Fruit fly (Drosophila melanogaster) Kc167 (cell line): ENCODE data around the gene CG12278.

Experiments used
- Myc ChIP-seq: fragments of >200 bp; optimal IDR thresholded peaks from 2 replicates; lab custom pipeline; 2017; ENCODE audit warnings: missing external identifiers
- Sin3A ChIP-seq: fragments of >200 bp; optimal IDR thresholded peaks from 2 replicates; lab custom pipeline; 2018; ENCODE audit warnings: missing external identifiers
- h ChIP-seq: fragments of >200 bp; optimal IDR thresholded peaks from 3 replicates; lab custom pipeline; 2018; ENCODE audit warnings: missing external identifiers
- insv ChIP-seq: fragments of >200 bp; optimal IDR thresholded peaks from 3 replicates; lab custom pipeline; 2018; ENCODE audit warnings: missing external identifiers
- psq ChIP-seq: fragments of >200 bp; optimal IDR thresholded peaks from 2 replicates; lab custom pipeline; 2017; ENCODE audit warnings: missing external identifiers
- ttk ChIP-seq: sonication (Bioruptor generic); optimal IDR thresholded peaks from 2 replicates; lab custom pipeline; 2017; ENCODE audit warnings: missing external identifiers

The CG12278 gene

DNA sequence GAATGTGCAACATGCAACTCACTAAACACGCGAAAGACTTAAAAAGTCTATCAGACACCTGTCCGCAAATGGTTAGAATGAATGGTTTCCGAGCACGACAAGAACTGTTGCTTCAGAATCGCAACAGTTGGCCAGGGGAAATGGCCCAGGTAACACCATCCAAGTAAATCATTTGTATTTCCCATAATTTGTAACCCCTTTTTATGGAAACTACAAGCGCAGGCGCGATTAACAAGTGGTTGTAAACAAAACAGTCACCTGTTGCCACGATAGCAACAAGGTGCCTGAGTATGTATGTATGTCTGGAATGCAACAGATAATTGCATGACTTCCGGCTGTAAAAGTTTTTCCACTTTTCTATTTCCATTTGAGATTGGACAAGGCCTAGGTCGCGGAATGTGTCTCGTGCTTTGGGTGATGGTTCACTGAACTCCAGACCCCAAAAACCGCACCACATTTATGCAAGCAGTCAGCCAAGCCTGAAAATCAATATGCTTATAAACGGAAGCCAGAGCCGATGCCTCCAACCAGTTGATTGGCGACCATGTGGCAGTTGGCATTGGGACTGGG, at the start of gene CG12278:
Gene CG12278, plus strand, starts transcription at position 520 of the 570 bp plus-strand sequence.
- TF ChIP-seq h (lab: Kevin White, UChicago) (no peak), psq (lab: Kevin White, UChicago) (no peak), Sin3A (lab: Kevin White, UChicago) (no peak), insv (lab: Kevin White, UChicago) (no peak), ttk (no peak)

DNA sequence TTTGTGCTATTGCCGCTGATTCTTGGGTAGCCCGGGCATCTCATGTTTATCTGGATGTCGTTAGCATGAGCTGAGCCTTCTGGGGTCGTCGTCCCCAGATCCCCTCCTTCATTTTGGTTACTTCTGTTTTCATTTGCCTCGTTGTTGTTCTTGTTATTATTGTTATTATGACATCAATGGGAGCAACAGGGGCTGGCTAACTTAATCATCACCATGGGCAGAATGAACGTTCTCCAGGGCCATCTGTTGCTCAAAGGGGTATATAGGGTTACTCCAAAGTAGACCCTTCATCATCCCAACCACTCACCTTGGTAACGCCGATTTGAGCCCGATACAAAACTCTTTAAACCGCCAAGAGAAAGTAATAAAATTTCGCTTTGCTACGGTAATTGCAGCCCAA, 45.5 kb upstream of the CG12278 start:
- TF ChIP-seq insv (lab: Kevin White, UChicago) (no peak), Myc (lab: Kevin White, UChicago) (no peak), ttk (no peak), Sin3A (lab: Kevin White, UChicago) (no peak), psq (lab: Kevin White, UChicago) (no peak), h (lab: Kevin White, UChicago) (no peak)

DNA sequence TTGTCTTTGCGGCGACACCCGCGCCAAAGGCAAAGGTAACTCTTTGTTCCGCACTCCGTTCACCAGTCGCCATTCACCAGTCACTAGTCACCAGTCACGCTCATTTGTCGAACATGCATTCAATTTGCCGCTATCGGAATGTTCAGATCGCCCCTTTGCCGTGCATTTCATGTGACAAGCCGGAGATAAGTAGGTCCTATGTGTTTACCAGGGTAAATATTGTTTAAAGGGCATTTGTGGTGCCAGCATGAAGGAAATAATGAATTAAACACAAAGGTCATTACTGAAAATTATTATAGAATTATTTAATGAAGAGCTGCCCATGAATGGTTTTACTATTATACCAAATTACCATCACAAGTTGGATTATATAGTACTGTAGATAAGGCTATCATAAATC, 42.7 kb upstream of the CG12278 start:
- no peak for TF ChIP-seq psq (lab: Kevin White, UChicago)
- no peak for TF ChIP-seq Sin3A (lab: Kevin White, UChicago)
- no peak for TF ChIP-seq ttk
- TF ChIP-seq h (lab: Kevin White, UChicago), result no peak
- no peak for TF ChIP-seq Myc (lab: Kevin White, UChicago)
- TF ChIP-seq insv (lab: Kevin White, UChicago), result no peak

DNA sequence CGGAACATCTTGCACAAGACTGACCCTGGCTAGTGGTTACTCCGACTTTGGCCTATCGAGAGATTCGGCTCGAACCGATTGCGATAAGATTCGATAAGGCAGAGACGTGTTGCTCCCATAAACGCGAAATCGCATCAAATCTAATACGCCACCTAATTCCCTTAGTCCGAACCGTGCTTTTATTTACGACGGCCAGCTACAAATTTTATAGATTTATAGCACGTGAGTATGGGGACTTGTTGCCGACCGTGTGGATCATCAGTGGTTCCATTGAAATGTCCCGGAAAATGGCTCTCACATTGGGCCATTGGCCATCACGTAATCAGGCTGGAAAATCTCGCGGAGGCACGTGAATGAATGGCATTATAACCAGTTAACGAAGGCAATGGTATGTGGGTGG, 36.9 kb upstream of the CG12278 start, which contains the start of gene Alp5:
Gene Alp5, minus strand, starts transcription at position 24 of the 400 bp plus-strand sequence.
- TF ChIP-seq insv (lab: Kevin White, UChicago) (no peak), Myc (lab: Kevin White, UChicago) (no peak), psq (lab: Kevin White, UChicago) (no peak), h (lab: Kevin White, UChicago) (no peak), Sin3A (lab: Kevin White, UChicago) (no peak)

DNA sequence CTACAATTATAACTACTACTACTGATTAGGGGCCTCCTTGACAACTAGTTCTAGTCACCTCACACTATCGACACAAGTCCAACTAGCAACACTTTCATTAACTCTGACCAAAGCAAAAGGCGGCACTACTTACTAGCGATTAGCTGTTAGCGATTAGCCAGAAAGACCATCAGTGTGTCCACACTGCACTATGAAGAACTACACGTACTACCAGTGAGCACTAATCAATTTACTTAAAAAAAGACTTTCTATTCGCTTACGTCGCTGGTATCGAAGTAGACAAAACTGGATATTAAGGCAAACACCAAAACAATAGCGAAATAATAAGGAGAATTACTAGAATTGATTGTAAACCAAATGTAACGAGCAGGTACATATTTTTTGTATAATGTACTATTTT, 30.1 kb upstream of the CG12278 start:
- TF ChIP-seq Sin3A (lab: Kevin White, UChicago) (no peak), Myc (lab: Kevin White, UChicago) (no peak), psq (lab: Kevin White, UChicago) (no peak), ttk (no peak), h (lab: Kevin White, UChicago) (no peak), insv (lab: Kevin White, UChicago) (no peak)

DNA sequence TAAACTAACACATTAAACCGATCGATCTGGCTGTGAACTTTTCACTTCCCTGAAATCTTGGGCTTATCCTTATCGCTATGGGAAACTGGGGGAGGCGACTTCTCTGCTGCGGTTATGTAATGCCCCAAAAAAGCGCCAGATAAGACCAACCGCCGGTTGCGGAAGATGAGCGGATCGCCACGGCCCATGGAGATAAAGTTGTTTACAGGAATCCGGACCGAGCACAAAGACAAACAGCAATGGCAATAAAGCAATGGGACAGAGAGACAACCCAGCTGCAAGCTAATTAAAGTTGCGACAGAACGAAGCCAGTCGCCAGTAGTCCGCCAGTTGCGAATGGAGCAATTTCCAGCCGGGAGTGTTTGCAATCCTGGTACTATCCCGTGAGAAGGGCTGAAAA, 28.2 kb upstream of the CG12278 start, which contains the start of gene CG5697:
Gene CG5697, plus strand, starts transcription at position 314 of the 400 bp plus-strand sequence.
- TF ChIP-seq Sin3A (lab: Kevin White, UChicago) (no peak), ttk (no peak), insv (lab: Kevin White, UChicago) (no peak), psq (lab: Kevin White, UChicago) (no peak), Myc (lab: Kevin White, UChicago) (no peak), h (lab: Kevin White, UChicago) (no peak)

DNA sequence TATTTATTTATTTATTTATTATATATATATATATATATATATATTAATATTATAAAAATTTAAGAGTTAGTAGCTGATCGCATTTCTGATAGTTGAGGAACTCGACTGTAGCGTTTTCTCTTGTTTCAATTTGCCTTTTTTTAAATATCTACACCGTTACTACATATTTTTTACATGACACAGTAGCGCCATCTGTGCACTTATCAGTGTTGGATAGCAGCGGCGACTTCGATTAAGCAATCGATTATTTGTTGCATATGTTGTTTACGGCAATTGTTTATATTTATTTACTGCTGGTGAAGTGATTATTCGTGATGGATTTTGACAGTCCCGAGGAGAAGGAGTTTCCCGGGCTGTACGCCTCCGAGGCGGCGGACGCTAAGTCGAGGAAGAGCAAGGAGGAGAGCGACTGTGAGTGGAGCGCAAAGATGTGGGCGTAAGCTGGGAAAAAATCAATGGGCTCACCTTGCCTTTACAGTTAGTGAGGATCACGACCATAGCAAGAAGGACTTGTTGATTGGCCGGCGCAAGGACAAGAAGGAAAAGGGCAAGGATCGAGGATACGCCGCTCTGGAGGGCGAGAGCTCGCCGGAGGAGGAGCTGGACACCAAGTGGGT, 26.3 kb upstream of the CG12278 start, which contains the start of gene Rlip:
Gene Rlip, plus strand, starts transcription at position 221 of the 617 bp plus-strand sequence.
- TF ChIP-seq Myc (lab: Kevin White, UChicago) (no peak), insv (lab: Kevin White, UChicago) (no peak), ttk (no peak), h (lab: Kevin White, UChicago) (no peak), Sin3A (lab: Kevin White, UChicago) (no peak), psq (lab: Kevin White, UChicago) (no peak)

DNA sequence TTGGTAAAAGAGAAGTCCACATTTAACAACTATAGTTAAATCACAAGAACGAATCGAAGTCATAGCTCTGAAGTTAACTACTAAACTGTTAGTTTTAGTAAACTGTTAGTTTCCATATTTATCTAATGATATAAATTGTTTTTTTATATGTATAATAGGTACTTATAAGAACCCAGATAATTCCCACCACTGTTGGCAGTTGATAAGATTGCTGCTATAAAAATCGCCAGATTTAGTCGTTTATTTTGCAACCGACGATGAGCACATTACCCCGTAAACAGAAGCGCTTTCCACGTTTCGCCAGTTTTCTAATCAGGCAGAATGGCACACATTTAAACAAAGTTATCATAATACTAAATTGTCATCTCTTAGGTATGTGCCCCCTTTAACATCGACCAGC, 24.8 kb upstream of the CG12278 start:
- no peak for TF ChIP-seq ttk
- no peak for TF ChIP-seq h (lab: Kevin White, UChicago)
- TF ChIP-seq Myc (lab: Kevin White, UChicago), result no peak
- no peak for TF ChIP-seq psq (lab: Kevin White, UChicago)
- no peak for TF ChIP-seq Sin3A (lab: Kevin White, UChicago)
- TF ChIP-seq insv (lab: Kevin White, UChicago), result no peak

DNA sequence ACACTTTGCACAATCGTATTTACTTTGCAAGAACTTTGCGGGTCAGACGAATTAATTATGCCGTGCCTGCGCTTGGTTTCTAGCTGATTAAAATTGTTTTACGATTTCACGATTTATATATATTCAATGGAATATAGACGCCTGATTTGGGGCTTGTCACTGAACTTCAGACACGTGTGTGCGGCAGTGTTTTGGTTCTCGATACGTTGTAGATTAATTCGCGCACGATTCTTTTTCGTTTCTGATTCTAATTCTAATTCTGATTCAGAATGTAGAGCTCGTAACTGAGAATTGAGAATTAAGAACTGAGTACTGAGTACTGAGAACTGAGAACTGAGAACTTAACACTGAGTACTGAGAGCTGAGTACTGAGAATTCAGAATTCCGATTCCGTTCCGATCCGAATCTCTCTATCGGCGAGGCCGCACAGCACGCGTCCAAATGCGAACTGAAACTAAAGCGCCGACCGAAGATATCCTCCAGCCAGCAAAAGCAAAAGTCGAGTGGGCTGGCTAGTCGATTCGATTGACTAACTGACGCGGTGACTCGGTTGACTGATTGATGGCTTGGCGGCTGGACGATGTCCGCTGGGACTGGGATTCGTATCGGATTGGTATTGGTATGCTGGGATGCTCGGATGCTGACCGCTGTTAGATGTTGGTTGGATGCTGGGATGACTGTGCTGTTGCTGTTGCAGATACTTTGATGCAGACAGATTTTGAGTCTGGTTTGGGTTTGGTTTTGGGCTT, 20.9 kb upstream of the CG12278 start:
- TF ChIP-seq psq (lab: Kevin White, UChicago) (no peak), Sin3A (lab: Kevin White, UChicago) (no peak), ttk (no peak), h (lab: Kevin White, UChicago) (no peak), insv (lab: Kevin White, UChicago) (no peak), Myc (lab: Kevin White, UChicago) (no peak)

DNA sequence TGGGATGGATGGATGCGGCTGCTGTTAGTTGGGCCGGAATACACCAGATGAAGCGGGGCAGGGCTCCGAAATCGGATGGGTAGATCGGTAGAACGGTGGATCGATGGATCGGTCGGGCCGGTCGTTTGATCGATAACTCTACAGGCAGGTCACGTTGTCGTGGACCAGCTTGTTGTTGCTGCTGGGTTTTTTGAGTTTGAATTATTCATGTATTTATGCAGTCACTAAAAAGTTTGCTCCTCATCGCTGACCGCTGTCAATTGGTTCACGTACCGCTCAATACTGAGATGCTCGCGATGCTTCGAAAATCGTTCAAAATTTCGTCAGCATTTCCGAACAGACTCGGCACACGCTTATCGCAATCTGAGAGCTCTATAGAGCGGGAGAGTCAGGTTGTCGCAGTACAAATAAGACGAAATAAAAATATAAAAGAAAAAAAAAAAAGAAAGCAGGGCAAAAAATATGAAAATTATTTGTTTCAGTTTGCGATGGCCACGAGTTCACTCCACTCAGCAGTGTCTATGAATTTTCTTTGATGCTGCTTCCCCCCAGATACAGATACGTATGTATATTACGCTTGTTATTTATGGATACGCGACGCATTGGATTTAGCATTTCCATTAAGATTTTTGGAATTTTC, 19.8 kb upstream of the CG12278 start, which contains the start of gene peg:
Gene peg, minus strand, starts transcription at position 262 of the 640 bp plus-strand sequence.
- no peak for TF ChIP-seq psq (lab: Kevin White, UChicago)
- no peak for TF ChIP-seq ttk
- TF ChIP-seq insv (lab: Kevin White, UChicago), result no peak
- TF ChIP-seq Myc (lab: Kevin White, UChicago), result no peak
- no peak for TF ChIP-seq Sin3A (lab: Kevin White, UChicago)
- TF ChIP-seq h (lab: Kevin White, UChicago), result no peak

DNA sequence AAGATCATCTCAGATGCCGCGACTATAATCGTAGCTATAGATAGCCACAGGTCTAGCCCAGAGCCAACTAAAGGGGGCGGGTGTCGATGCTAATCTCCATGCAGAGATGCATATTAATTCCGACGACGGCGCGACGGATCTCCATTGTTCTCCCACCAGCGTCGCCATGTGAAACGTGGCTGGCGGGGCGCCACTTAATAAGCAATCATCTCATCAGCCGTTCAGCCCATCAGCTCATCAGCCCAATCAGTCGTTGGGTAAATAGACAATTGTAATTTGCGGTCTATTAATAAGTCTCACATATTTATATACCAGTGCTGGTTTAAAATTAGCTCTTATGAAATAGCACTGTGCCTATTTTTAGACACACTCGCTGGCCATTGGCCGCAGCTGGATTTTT, 18.4 kb upstream of the CG12278 start:
- TF ChIP-seq ttk, result no peak
- TF ChIP-seq h (lab: Kevin White, UChicago), result no peak
- TF ChIP-seq Sin3A (lab: Kevin White, UChicago), result no peak
- TF ChIP-seq insv (lab: Kevin White, UChicago), result no peak
- TF ChIP-seq Myc (lab: Kevin White, UChicago), result no peak
- TF ChIP-seq psq (lab: Kevin White, UChicago), result no peak
